Fruit fly (Drosophila melanogaster): Measurements from ENCODE around the gene CG10366.

CG10366 gene

DNA sequence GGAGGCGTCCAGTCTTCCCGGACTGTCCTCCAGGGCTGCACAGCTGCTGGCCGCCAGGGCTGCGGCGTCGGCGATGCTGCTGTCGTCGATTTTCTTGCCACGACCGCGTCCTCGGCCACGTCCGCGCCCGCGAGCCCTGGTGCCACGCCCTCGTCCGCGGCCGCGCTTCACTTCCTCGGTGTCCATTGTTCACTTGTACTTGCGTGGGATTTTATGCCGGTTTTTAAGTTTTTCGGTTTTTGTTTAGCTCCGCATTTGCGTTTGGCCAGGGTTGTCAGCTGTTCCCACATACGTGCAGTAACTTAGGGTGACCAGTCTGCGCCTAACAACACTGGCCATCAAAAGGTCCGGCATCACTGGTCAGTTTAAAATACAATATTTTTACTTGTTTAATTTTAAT lies 1.9 kb upstream of the CG10366 start, which contains the start of gene Hakai (continued):
- peak; percentile 39 for TF ChIP-seq da (GFP tag; optimal IDR thresholded peaks at IDR 0.05)
- peak; percentile 37 for TF ChIP-seq CG8388 (GFP tag; optimal IDR thresholded peaks at IDR 0.05)
- TF ChIP-seq ewg (GFP tag; optimal IDR thresholded peaks at IDR 0.05) = peak; percentile 14
- no peak for TF ChIP-seq dan (GFP tag; IDR thresholded peaks at IDR 0.05)
- TF ChIP-seq klu (GFP tag; IDR thresholded peaks at IDR 0.05) = no peak
- TF ChIP-seq CG10979 (tag; optimal IDR thresholded peaks at IDR 0.05) = peak; percentile 41
- peak; percentile 50; the same call in 1 of the 2 replicates for TF ChIP-seq CG6272 (GFP tag; IDR thresholded peaks at IDR 0.05)
- peak; percentile 32; the same call in 1 of the 3 replicates for TF ChIP-seq knrl (GFP tag; IDR thresholded peaks at IDR 0.05; ENCODE audit: partially characterized antibody)
- TF ChIP-seq CG13775 (GFP tag; optimal IDR thresholded peaks at IDR 0.05) = peak; percentile 71
- peak; percentile 36 for TF ChIP-seq gem (tag; optimal IDR thresholded peaks at IDR 0.05)
- peak; percentile 35 for TF ChIP-seq CG6254 (GFP tag; optimal IDR thresholded peaks at IDR 0.05)
- peak; percentile 25 for TF ChIP-seq unpg (GFP tag; optimal IDR thresholded peaks at IDR 0.05)
- peak; percentile 46; the same call in 1 of the 2 replicates for TF ChIP-seq CG7372 (GFP tag; IDR thresholded peaks at IDR 0.05)
- TF ChIP-seq Elba2 (GFP tag; optimal IDR thresholded peaks at IDR 0.05) = peak; percentile 1
- no peak for TF ChIP-seq salm (tag; optimal IDR thresholded peaks at IDR 0.05)
- TF ChIP-seq odd (GFP tag; optimal IDR thresholded peaks at IDR 0.05) = no peak
- no peak for TF ChIP-seq CG33557 (GFP tag; optimal IDR thresholded peaks at IDR 0.05)
- TF ChIP-seq Atf3 (GFP tag; optimal IDR thresholded peaks at IDR 0.05) = peak; percentile 47
- no peak for TF ChIP-seq CG16779 (GFP tag; IDR thresholded peaks at IDR 0.05)
- peak; percentile 62 for TF ChIP-seq NK7.1 (GFP tag; optimal IDR thresholded peaks at IDR 0.05)
- no peak for TF ChIP-seq HLHmδ (GFP tag; optimal IDR thresholded peaks at IDR 0.05)
- TF ChIP-seq CG3065 (GFP tag; optimal IDR thresholded peaks at IDR 0.05) = peak; percentile 23
- TF ChIP-seq HLH4C (GFP tag; IDR thresholded peaks at IDR 0.05; ENCODE audit: partially characterized antibody) = 0 out of 3 replicates have a peak, but pooled peaks have one; percentile 38
- no peak for TF ChIP-seq cad (GFP tag; optimal IDR thresholded peaks at IDR 0.05)
- TF ChIP-seq Xbp1 (GFP tag; optimal IDR thresholded peaks at IDR 0.05) = peak; percentile 81
- peak; percentile 63 for TF ChIP-seq CG17829 (tag; optimal IDR thresholded peaks at IDR 0.05)
- TF ChIP-seq cg (GFP tag; optimal IDR thresholded peaks at IDR 0.05) = no peak
- TF ChIP-seq CG1832 (GFP tag; optimal IDR thresholded peaks at IDR 0.05) = peak; percentile 13
- peak; percentile 15 for TF ChIP-seq CG2116 (GFP tag; optimal IDR thresholded peaks at IDR 0.05)
- TF ChIP-seq CG4730 (GFP tag; IDR thresholded peaks at IDR 0.05) = no peak
- TF ChIP-seq CG1602 (GFP tag; optimal IDR thresholded peaks at IDR 0.05) = peak; percentile 37
- TF ChIP-seq lola (GFP tag; optimal IDR thresholded peaks at IDR 0.05) = peak in 1 of 3 experiments; percentile 15
- no peak for TF ChIP-seq CG17612 (GFP tag; IDR thresholded peaks at IDR 0.05)
- peak; percentile 35 for TF ChIP-seq emc (GFP tag; optimal IDR thresholded peaks at IDR 0.05)
- peak; percentile 82 for TF ChIP-seq E2f2 (GFP tag; IDR thresholded peaks at IDR 0.05)
- TF ChIP-seq CG31441 (GFP tag; IDR thresholded peaks at IDR 0.05) = peak; percentile 25; the same call in 1 of the 2 replicates
- peak; percentile 70 for TF ChIP-seq pb (GFP tag; optimal IDR thresholded peaks at IDR 0.05)
- no peak for TF ChIP-seq tio (GFP tag; optimal IDR thresholded peaks at IDR 0.05)
- peak; percentile 12; the same call in 1 of the 2 replicates for TF ChIP-seq CG1024 (GFP tag; IDR thresholded peaks at IDR 0.05)
- no peak for TF ChIP-seq CG17912 (GFP tag; optimal IDR thresholded peaks at IDR 0.05)
- no peak for TF ChIP-seq h (optimal IDR thresholded peaks at IDR 0.05)
- no peak for TF ChIP-seq Hey (tag; optimal IDR thresholded peaks at IDR 0.05)
- TF ChIP-seq CG11093 (GFP tag; IDR thresholded peaks at IDR 0.05) = peak; percentile 47; the same call in 1 of the 3 replicates
- peak; percentile 53 for TF ChIP-seq ftz-f1 (GFP tag; optimal IDR thresholded peaks at IDR 0.05)
- peak; percentile 54 for TF ChIP-seq unc-4 (GFP tag; IDR thresholded peaks at IDR 0.05; ENCODE audit: partially characterized antibody)
- no peak for TF ChIP-seq lov (optimal IDR thresholded peaks at IDR 0.05)
- no peak for TF ChIP-seq lov (GFP tag; IDR thresholded peaks at IDR 0.05)
- TF ChIP-seq chm (GFP tag; IDR thresholded peaks at IDR 0.05) = 0 out of 2 replicates have a peak, but pooled peaks have one; percentile 12
- TF ChIP-seq CG11560 (tag; IDR thresholded peaks at IDR 0.05) = peak; percentile 33; the same call in 1 of the 3 replicates
- no peak for TF ChIP-seq CG12071 (GFP tag; optimal IDR thresholded peaks at IDR 0.05)
- no peak for TF ChIP-seq CG4707 (GFP tag; optimal IDR thresholded peaks at IDR 0.05)

Measured in whole organism, embryonic.